Worm (Caenorhabditis elegans) whole organism, L3 larva: Measurements from ENCODE around the gene F38G1.3.

ENCODE experiments used
- R02D3.7 ChIP-seq: fragments of 150-350 bp; optimal IDR thresholded peaks from 2 replicates; lab custom pipeline; 2014; ENCODE audit warnings: missing biosample characterization, missing genetic modification characterization
- aly-2 ChIP-seq: fragments of 150-350 bp; optimal IDR thresholded peaks from 2 replicates; lab custom pipeline; 2014; ENCODE audit warnings: missing biosample characterization, missing genetic modification characterization
- ama-1 ChIP-seq: fragments of 150-350 bp; optimal IDR thresholded peaks from 2 replicates; lab custom pipeline; 2018
- ceh-16 ChIP-seq: sonication (generic microtip); optimal IDR thresholded peaks from 2 replicates; lab custom pipeline; 2017; ENCODE audit warnings: missing biosample characterization, missing genetic modification characterization
- ceh-28 ChIP-seq: fragments of 150-350 bp; optimal IDR thresholded peaks from 2 replicates; lab custom pipeline; 2014; ENCODE audit warnings: missing biosample characterization, missing genetic modification reagents, missing genetic modification characterization
- ceh-9 ChIP-seq: sonication (generic microtip); optimal IDR thresholded peaks from 2 replicates; lab custom pipeline; 2018; ENCODE audit warnings: missing biosample characterization, missing genetic modification characterization
- daf-12 ChIP-seq: fragments of 150-350 bp; optimal IDR thresholded peaks from 2 replicates; lab custom pipeline; 2014; ENCODE audit warnings: missing biosample characterization, missing genetic modification reagents, missing genetic modification characterization
- egl-27 ChIP-seq: sonication (generic microtip); optimal IDR thresholded peaks from 4 replicates; lab custom pipeline; 2017; ENCODE audit warnings: missing biosample characterization, missing genetic modification reagents, missing genetic modification characterization
- egl-5 ChIP-seq: fragments of 150-350 bp; optimal IDR thresholded peaks from 2 replicates; lab custom pipeline; 2017; ENCODE audit warnings: missing biosample characterization, missing genetic modification reagents, missing genetic modification characterization, inconsistent platforms
- elt-1 ChIP-seq: fragments of 150-350 bp; optimal IDR thresholded peaks from 2 replicates; lab custom pipeline; 2014; ENCODE audit warnings: missing biosample characterization, missing genetic modification characterization
- elt-2 ChIP-seq: sonication (generic microtip); optimal IDR thresholded peaks from 2 replicates; lab custom pipeline; 2016; ENCODE audit warnings: missing genetic modification reagents, mild to moderate bottlenecking, missing genetic modification characterization, missing compliant biosample characterization
- eor-1 ChIP-seq, 2 experiments: fragments of 150-350 bp; optimal IDR thresholded peaks; 2 replicates each; lab custom pipeline; 2014 to 2018; ENCODE audit warnings: missing biosample characterization in 2 of 2, missing genetic modification characterization in 2 of 2
- fkh-10 ChIP-seq: sonication (generic microtip); optimal IDR thresholded peaks from 2 replicates; lab custom pipeline; 2017; ENCODE audit warnings: missing biosample characterization, missing genetic modification reagents, missing genetic modification characterization
- fkh-2 ChIP-seq: fragments of 150-350 bp; optimal IDR thresholded peaks from 2 replicates; lab custom pipeline; 2014; ENCODE audit warnings: missing biosample characterization, missing genetic modification reagents, missing genetic modification characterization
- fos-1 ChIP-seq: fragments of 150-350 bp; optimal IDR thresholded peaks from 2 replicates; lab custom pipeline; 2014; ENCODE audit warnings: missing biosample characterization, missing genetic modification characterization
- hmg-11 ChIP-seq: sonication (generic microtip); optimal IDR thresholded peaks from 2 replicates; lab custom pipeline; 2016; ENCODE audit warnings: missing genetic modification characterization, missing compliant biosample characterization
- jun-1 ChIP-seq: fragments of 150-350 bp; optimal IDR thresholded peaks from 2 replicates; lab custom pipeline; 2014; ENCODE audit warnings: missing biosample characterization, missing genetic modification reagents, missing genetic modification characterization
- lin-39 ChIP-seq: fragments of 150-350 bp; optimal IDR thresholded peaks from 2 replicates; lab custom pipeline; 2018; ENCODE audit warnings: missing biosample characterization, missing genetic modification reagents, missing genetic modification characterization
- lsy-12 ChIP-seq: sonication (generic microtip); optimal IDR thresholded peaks from 2 replicates; lab custom pipeline; 2016; ENCODE audit warnings: mild to moderate bottlenecking, missing genetic modification characterization, missing compliant biosample characterization
- mdl-1 ChIP-seq: fragments of 150-350 bp; optimal IDR thresholded peaks from 2 replicates; lab custom pipeline; 2014; ENCODE audit warnings: missing biosample characterization, missing genetic modification characterization
- mml-1 ChIP-seq: fragments of 150-350 bp; sonication (generic microtip); optimal IDR thresholded peaks from 3 replicates; lab custom pipeline; 2014; ENCODE audit warnings: missing biosample characterization, missing genetic modification characterization
- nfya-1 ChIP-seq: sonication (generic microtip); optimal IDR thresholded peaks from 2 replicates; lab custom pipeline; 2017; ENCODE audit warnings: missing genetic modification characterization, mild to moderate bottlenecking, missing compliant biosample characterization, antibody characterized with exemption, moderate library complexity; ENCODE audit not compliant: insufficient read depth
- nhr-11 ChIP-seq: fragments of 150-350 bp; optimal IDR thresholded peaks from 2 replicates; lab custom pipeline; 2014; ENCODE audit warnings: missing biosample characterization, missing genetic modification characterization
- nhr-12 ChIP-seq: fragments of 150-350 bp; optimal IDR thresholded peaks from 2 replicates; lab custom pipeline; 2014; ENCODE audit warnings: missing biosample characterization, missing genetic modification characterization
- nhr-237 ChIP-seq: fragments of 150-350 bp; optimal IDR thresholded peaks from 2 replicates; lab custom pipeline; 2014; ENCODE audit warnings: missing biosample characterization, missing genetic modification characterization
- nhr-25 ChIP-seq: sonication (generic microtip); optimal IDR thresholded peaks from 2 replicates; lab custom pipeline; 2017; ENCODE audit warnings: missing biosample characterization, missing genetic modification characterization
- nhr-28 ChIP-seq: fragments of 150-350 bp; optimal IDR thresholded peaks from 2 replicates; lab custom pipeline; 2014; ENCODE audit warnings: missing biosample characterization, missing genetic modification characterization
- nhr-43 ChIP-seq: sonication (generic microtip); optimal IDR thresholded peaks from 2 replicates; lab custom pipeline; 2016; ENCODE audit warnings: mild to moderate bottlenecking, missing genetic modification characterization, missing compliant biosample characterization; ENCODE audit not compliant: poor library complexity, severe bottlenecking
- nhr-67 ChIP-seq: fragments of 150-350 bp; optimal IDR thresholded peaks from 2 replicates; lab custom pipeline; 2014; ENCODE audit warnings: missing biosample characterization, missing genetic modification characterization
- nhr-76 ChIP-seq: fragments of 150-350 bp; sonication (generic microtip); optimal IDR thresholded peaks from 5 replicates; lab custom pipeline; 2014; ENCODE audit warnings: missing biosample characterization, missing genetic modification characterization
- pha-4 ChIP-seq: fragments of 150-350 bp; optimal IDR thresholded peaks from 2 replicates; lab custom pipeline; 2014; ENCODE audit warnings: missing biosample characterization, missing genetic modification reagents, missing genetic modification characterization
- pqm-1 ChIP-seq: fragments of 150-350 bp; optimal IDR thresholded peaks from 2 replicates; lab custom pipeline; 2017; ENCODE audit warnings: missing biosample characterization, missing genetic modification characterization, inconsistent platforms
- skn-1 ChIP-seq: fragments of 150-350 bp; optimal IDR thresholded peaks from 2 replicates; lab custom pipeline; 2014; ENCODE audit warnings: missing biosample characterization, missing genetic modification characterization
- snpc-4 ChIP-seq: fragments of 150-350 bp; optimal IDR thresholded peaks from 2 replicates; lab custom pipeline; 2014; ENCODE audit warnings: missing biosample characterization, missing genetic modification characterization
- tbx-2 ChIP-seq: sonication (generic microtip); optimal IDR thresholded peaks from 2 replicates; lab custom pipeline; 2016; ENCODE audit warnings: mild to moderate bottlenecking, missing genetic modification characterization, missing compliant biosample characterization
- unc-39 ChIP-seq: sonication (generic microtip); optimal IDR thresholded peaks from 4 replicates; lab custom pipeline; 2017; ENCODE audit warnings: missing biosample characterization, missing genetic modification characterization
- unc-62 ChIP-seq: fragments of 150-350 bp; sonication (generic microtip); optimal IDR thresholded peaks from 4 replicates; lab custom pipeline; 2014; ENCODE audit warnings: missing biosample characterization, missing genetic modification reagents, missing genetic modification characterization
- zag-1 ChIP-seq: fragments of 150-350 bp; optimal IDR thresholded peaks from 2 replicates; lab custom pipeline; 2014; ENCODE audit warnings: missing biosample characterization, missing genetic modification characterization
- ztf-4 ChIP-seq: fragments of 150-350 bp; optimal IDR thresholded peaks from 2 replicates; lab custom pipeline; 2014; ENCODE audit warnings: missing biosample characterization, missing genetic modification characterization

The F38G1.3 gene

DNA sequence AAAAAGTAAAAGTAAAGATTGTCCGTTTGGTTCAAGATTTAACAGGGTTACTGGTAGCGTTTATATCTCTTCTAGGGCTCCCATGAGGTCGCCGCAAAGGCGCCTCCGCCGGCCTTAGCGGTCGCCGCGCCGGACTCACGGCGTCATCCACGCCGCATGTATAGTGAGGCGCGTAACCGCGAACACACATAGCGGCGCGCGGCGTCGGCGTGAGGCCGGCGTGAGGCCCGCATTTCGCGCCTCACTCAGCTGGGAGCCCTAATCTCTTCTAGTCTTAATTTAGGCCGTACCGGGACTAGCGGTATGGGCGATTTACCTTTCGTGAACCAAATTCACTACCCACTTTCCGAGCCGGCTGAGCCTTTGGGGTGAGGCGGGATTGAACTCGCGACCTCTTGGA, 14.7 kb upstream of the F38G1.3 start:
- TF ChIP-seq pqm-1 (tag; lab: Kevin White, UChicago) = no peak
- TF ChIP-seq nfya-1 (tag; lab: Kevin White, UChicago) = no peak
- TF ChIP-seq hmg-11 (tag; lab: Kevin White, UChicago) = no peak
- no peak for TF ChIP-seq R02D3.7
- no peak for TF ChIP-seq nhr-67 (tag; lab: Kevin White, UChicago)
- TF ChIP-seq tbx-2 (tag; lab: Kevin White, UChicago) = no peak
- TF ChIP-seq ztf-4 (tag; lab: Kevin White, UChicago) = no peak
- no peak for TF ChIP-seq elt-1 (tag; lab: Kevin White, UChicago)
- no peak for TF ChIP-seq nhr-237 (tag; lab: Kevin White, UChicago)
- TF ChIP-seq nhr-43 (tag; lab: Kevin White, UChicago) = no peak
- TF ChIP-seq zag-1 = no peak
- TF ChIP-seq lsy-12 (tag; lab: Kevin White, UChicago) = no peak
- no peak for TF ChIP-seq pha-4 (tag; lab: Kevin White, UChicago)
- TF ChIP-seq egl-5 (tag; lab: Kevin White, UChicago) = no peak
- TF ChIP-seq mdl-1 = no peak
- no peak for TF ChIP-seq elt-2 (tag; lab: Kevin White, UChicago)
- TF ChIP-seq nhr-11 (tag; lab: Kevin White, UChicago) = no peak
- no peak for TF ChIP-seq nhr-25

DNA sequence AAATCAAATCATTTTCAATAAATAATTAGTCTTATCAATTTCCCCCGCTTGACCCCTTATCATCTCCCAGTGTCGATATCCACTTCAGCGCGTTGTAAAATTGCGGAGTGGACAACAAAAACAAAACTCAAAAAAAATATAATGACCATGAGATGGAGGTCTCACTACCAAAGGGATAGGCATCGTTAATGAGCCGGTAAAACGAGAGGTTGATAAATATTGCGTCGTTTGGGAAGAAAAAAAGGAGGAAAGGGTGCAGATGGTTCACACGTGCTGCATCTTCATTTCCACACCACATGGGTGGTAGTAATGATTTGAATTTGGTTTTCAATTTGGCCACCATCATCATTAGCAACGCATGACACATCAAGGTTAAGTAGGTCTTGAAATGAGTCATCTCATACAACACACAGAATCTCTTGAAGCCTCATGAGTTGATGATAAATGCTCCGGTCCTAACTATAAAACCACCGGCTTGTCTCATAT, 9.0 kb upstream of the F38G1.3 start:
- TF ChIP-seq nhr-25 (no peak), unc-62 (no peak), nhr-12 (no peak), nhr-43 (tag; lab: Kevin White, UChicago) (no peak), nhr-76 (tag; lab: Kevin White, UChicago) (no peak), fkh-10 (no peak), ceh-9 (no peak), nhr-237 (tag; lab: Kevin White, UChicago) (no peak), daf-12 (tag; lab: Kevin White, UChicago) (no peak), hmg-11 (tag; lab: Kevin White, UChicago) (no peak), ztf-4 (tag; lab: Kevin White, UChicago) (no peak), ceh-28 (tag; lab: Kevin White, UChicago) (no peak), mdl-1 (no peak), ceh-16 (tag; lab: Kevin White, UChicago) (no peak), pha-4 (tag; lab: Kevin White, UChicago) (no peak), R02D3.7 (no peak), lin-39 (no peak), skn-1 (tag; lab: Kevin White, UChicago) (no peak), elt-2 (tag; lab: Kevin White, UChicago) (no peak), snpc-4 (tag; lab: Kevin White, UChicago) (no peak)

DNA sequence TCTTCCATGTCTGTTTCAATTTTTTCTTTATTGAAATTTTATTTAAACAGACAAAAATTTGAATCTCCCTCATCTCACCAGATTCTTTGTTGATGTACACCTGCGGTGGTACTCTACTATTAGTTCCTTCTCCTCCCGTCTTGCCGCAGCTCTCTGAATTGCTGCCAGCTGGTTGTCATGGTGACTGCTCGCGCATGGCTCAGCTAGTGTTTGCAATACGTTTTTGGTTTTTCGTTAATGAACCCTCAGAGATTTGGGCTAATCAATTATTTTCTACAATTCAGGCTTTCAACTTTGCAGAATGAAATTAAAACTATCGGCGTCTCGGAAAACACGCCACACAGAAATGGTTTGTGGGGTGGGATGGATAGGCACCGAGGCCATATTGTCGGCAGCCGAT, 4.8 kb downstream of the F38G1.3 start, which contains the start of gene che-2:
Gene che-2, plus strand, starts transcription at position 301 of the 400 bp plus-strand sequence.
- no peak for TF ChIP-seq nhr-28

DNA sequence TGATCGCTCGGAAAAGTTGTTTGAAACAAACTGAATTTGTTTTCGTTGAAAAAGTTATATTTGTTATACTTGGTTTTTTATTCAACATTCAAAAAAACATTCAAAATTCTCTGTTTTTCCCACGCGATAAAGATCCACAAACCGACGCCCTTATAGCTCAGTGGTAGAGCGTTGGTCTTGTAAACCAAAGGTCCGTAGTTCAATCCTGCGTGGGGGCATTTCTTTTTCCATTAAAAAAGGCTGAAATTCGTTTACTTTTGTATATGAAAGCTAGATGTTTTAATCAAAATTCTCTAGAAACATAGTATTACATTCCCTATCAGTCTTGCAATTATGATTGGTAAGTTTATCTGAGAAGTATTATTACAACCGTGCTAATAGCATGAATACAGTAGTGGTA, 11.3 kb downstream of the F38G1.3 start:
- TF ChIP-seq fkh-2 (tag; lab: Kevin White, UChicago) (no peak), skn-1 (tag; lab: Kevin White, UChicago) (no peak), elt-1 (tag; lab: Kevin White, UChicago) (no peak), fkh-10 (no peak), jun-1 (tag; lab: Kevin White, UChicago) (no peak), ceh-9 (no peak), nhr-25 (no peak), nhr-67 (tag; lab: Kevin White, UChicago) (no peak), elt-2 (tag; lab: Kevin White, UChicago) (no peak), aly-2 (tag; lab: Kevin White, UChicago) (no peak), lsy-12 (tag; lab: Kevin White, UChicago) (no peak), R02D3.7 (no peak), nhr-12 (no peak), nhr-237 (tag; lab: Kevin White, UChicago) (no peak), ama-1 (lab: Kevin White, UChicago) (no peak), ztf-4 (tag; lab: Kevin White, UChicago) (no peak)

DNA sequence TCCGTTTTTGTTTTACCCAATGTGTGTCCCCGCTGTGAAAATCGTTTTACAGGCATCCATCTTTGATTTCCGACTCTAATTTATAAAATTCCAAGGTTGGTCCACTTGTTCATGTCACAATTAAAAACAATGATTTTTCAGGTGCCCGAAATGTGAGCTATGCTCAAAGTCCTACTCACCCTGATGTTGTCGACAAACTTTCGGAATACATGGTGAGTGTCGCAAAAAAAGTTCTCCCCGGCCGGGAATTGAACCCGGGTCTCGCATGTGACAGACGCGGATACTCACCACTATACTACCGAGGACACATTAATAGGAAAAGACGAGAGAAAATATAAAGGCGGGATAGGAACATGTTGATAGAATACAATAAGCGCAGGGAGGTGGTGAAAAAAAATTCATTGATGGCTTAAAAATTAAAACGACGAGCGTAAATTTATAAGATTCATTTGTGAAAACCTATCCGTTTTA, 13.3 kb downstream of the F38G1.3 start, which contains the start of gene egl-17:
Gene egl-17, plus strand, starts transcription at position 51 of the 471 bp plus-strand sequence.
- no peak for TF ChIP-seq ceh-9
- peak; percentile 28 for TF ChIP-seq ceh-28 (tag; lab: Kevin White, UChicago)
- peak in 1 of 2 experiments; percentile 65 for TF ChIP-seq eor-1 (tag; optimal IDR thresholded peaks at IDR 0.05; lab: Kevin White, UChicago)
- TF ChIP-seq fkh-2 (tag; lab: Kevin White, UChicago) = no peak
- no peak for TF ChIP-seq unc-39 (tag; lab: Kevin White, UChicago)
- peak; percentile 69 for TF ChIP-seq tbx-2 (tag; lab: Kevin White, UChicago)
- TF ChIP-seq hmg-11 (tag; lab: Kevin White, UChicago) = peak; percentile 92
- no peak for TF ChIP-seq zag-1
- TF ChIP-seq pha-4 (tag; lab: Kevin White, UChicago) = no peak
- TF ChIP-seq nhr-237 (tag; lab: Kevin White, UChicago) = no peak
- no peak for TF ChIP-seq nhr-25
- peak; percentile 37 for TF ChIP-seq lsy-12 (tag; lab: Kevin White, UChicago)
- TF ChIP-seq egl-5 (tag; lab: Kevin White, UChicago) = peak; percentile 42
- no peak for TF ChIP-seq nhr-12
- no peak for TF ChIP-seq fkh-10
- peak; percentile 64 for TF ChIP-seq lin-39
- TF ChIP-seq unc-62 = no peak
- TF ChIP-seq fos-1 (tag; lab: Kevin White, UChicago) = no peak
- TF ChIP-seq pqm-1 (tag; lab: Kevin White, UChicago) = no peak
- no peak for TF ChIP-seq aly-2 (tag; lab: Kevin White, UChicago)
- TF ChIP-seq mml-1 (tag; lab: Kevin White, UChicago) = no peak
- no peak for TF ChIP-seq R02D3.7
- no peak for TF ChIP-seq nhr-67 (tag; lab: Kevin White, UChicago)
- no peak for TF ChIP-seq elt-1 (tag; lab: Kevin White, UChicago)
- TF ChIP-seq nfya-1 (tag; lab: Kevin White, UChicago) = peak; percentile 34
- no peak for TF ChIP-seq snpc-4 (tag; lab: Kevin White, UChicago)
- peak; percentile 32 for TF ChIP-seq egl-27 (tag; lab: Kevin White, UChicago)
- peak; percentile 55 for TF ChIP-seq skn-1 (tag; lab: Kevin White, UChicago)
- TF ChIP-seq mdl-1 = peak; percentile 31
